Fruit fly (Drosophila melanogaster): Measurements from ENCODE around the gene Neto.
A peak's percentile ranks its signal among the peaks of the same experiment; 100 is the strongest.

The Neto gene

DNA sequence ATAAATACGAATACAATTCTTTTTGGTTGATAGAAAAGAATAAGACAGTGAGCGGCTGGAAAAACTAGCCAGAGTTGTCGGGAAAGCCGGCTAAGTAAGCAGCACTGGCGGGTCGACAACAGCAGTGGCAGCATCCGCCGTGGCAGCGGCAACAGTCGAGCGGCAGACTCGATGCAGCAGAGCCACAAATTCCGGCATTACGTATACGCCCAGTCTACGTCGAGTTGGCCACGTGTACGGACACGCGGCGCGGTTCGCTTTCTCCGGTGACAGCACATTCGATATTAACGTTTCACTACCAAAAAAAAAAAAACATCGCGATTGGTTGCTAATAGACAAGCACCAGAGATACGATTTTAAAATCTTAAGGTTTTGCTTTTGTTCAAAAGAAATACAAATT is at the start of gene Neto:
Gene Neto, plus strand, starts transcription at position 209 of the 400 bp plus-strand sequence.
- TF ChIP-seq CG17801 (GFP tag; optimal IDR thresholded peaks at IDR 0.05; ENCODE audit: partially characterized antibody), result no peak

DNA sequence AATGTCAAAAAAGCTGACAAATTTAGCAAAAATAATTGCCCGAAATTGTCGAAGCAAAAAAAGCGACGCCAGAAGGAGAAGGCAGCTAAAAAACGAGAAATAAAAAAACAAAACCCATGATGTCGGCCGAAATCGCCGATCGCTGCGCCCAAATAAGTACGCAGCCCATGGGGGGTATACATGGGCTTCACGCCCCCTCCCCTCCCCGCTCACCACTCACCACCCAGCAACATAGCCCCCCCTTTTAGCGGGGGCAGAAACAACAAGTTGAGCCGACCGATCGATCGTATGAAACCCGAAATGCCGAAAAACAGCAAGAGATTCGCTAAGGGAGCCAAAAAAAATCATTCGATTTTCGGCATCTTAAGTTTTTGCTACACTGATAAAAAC is 49.7 kb upstream of the Neto start:
- TF ChIP-seq CG17801 (GFP tag; optimal IDR thresholded peaks at IDR 0.05; ENCODE audit: partially characterized antibody), result peak; percentile 78

DNA sequence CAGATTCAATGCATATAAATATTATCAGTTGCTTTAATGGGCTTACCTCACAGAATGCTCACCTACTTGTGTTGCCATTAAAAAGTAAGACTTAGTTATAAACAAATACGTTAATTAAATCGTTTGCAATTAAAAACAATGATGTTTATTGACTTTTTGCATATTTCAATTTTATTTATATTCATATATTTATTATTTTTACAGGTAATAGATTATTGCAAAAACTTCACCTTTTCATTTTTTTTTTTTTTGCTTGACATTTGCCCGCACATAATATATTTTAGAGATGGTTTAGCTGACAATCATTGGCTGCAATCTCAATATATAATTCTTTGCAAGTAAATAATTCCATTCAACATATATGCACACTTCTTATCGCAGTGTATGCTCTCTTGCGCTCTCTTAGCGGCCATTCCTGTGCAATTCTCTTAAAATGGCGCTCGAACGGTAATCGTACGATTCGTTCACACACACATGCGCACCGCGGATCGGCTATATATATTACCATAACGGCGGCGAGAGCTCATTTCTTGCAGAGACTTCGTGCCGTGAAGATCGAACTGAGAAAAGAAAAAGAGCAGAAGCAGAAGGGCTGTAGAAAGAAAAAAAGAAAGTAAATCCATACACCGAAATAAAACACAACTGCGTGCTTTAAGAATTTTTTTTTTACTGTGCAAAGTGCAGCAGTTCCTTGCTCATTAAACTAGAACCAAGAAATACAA is 49.2 kb upstream of the Neto start, which contains the start of gene Bcat:
Gene Bcat, plus strand, starts transcription at position 522 of the 722 bp plus-strand sequence.
- peak; percentile 76 for TF ChIP-seq CG17801 (GFP tag; optimal IDR thresholded peaks at IDR 0.05; ENCODE audit: partially characterized antibody)

DNA sequence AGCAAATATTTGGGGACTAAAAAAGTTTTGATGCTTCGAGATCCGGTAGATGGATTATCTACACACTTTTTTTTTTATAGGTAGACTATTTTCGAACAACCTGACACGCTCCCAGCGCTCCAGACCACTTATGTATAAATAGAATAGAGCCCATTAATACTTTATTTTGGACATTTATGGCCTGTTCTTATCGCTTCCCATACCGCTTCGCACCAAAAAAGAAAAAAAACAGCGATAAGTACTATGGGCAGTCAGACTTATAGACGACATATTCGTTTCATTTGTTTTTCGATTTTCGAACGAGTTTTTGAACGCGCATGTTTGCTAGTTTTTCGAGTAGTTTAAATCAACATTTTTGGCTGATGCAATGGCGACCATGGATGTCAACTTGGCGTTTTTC is 48.1 kb upstream of the Neto start:
- no peak for TF ChIP-seq CG17801 (GFP tag; optimal IDR thresholded peaks at IDR 0.05; ENCODE audit: partially characterized antibody)

DNA sequence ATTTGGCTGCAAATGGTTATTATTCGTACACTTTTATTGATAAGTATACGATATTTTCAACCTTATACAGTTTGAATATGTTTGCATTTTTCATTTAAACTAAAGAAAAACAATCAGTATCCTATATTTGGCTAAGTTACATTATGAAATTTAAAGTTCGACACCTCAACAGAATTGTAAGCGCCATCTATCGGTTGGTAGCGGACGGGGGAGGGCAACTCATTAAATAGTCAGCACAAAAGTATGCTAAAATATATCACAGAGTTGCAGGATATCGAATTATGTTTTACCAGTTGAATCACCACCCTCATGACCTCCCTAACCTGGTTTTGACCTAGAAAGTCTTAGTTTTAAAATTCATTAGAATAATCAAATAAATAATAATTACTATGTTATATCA is 44.5 kb upstream of the Neto start:
- peak; percentile 18 for TF ChIP-seq CG17801 (GFP tag; optimal IDR thresholded peaks at IDR 0.05; ENCODE audit: partially characterized antibody)

DNA sequence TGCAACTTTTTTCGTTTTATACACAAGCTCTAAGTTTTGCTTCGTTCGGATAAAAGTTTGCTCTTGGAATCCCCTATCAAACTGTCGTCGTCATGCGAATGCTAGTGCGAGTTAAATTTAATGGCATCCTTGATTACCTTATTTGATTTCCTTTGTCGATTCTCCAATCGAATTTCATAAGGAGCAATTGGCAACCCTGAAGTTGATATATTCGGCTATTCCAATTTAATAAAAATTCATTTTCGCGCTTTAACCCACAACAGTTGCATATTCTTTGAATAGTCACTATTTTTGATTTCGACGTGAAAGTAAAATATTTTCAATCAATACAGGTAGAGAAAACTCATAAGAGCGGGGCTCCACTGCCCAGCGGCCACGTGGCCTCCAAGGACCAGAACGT is 42.9 kb upstream of the Neto start, which contains the start of gene CG12725:
Gene CG12725, minus strand, starts transcription at position 101 of the 400 bp plus-strand sequence.
- TF ChIP-seq CG17801 (GFP tag; optimal IDR thresholded peaks at IDR 0.05; ENCODE audit: partially characterized antibody), result no peak

DNA sequence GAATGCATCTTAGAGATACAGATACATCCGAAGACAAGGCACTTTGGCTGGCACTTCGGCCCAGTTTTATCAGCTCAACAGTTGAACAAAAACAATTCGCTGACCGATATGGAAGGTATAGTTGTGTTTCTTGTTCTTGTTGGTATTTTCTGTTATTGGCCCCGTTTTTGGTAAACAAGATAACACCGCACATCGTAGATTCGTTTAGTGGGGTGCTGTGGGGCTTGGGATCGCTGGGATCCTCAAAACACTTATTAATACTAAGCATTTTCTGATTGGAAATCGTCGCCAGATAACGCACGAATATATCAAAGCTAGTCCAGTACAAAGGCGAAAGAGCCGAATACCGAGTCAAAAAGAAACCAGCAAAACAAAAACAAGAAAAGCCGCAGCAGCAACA is 42.1 kb upstream of the Neto start:
- no peak for TF ChIP-seq CG17801 (GFP tag; optimal IDR thresholded peaks at IDR 0.05; ENCODE audit: partially characterized antibody)

DNA sequence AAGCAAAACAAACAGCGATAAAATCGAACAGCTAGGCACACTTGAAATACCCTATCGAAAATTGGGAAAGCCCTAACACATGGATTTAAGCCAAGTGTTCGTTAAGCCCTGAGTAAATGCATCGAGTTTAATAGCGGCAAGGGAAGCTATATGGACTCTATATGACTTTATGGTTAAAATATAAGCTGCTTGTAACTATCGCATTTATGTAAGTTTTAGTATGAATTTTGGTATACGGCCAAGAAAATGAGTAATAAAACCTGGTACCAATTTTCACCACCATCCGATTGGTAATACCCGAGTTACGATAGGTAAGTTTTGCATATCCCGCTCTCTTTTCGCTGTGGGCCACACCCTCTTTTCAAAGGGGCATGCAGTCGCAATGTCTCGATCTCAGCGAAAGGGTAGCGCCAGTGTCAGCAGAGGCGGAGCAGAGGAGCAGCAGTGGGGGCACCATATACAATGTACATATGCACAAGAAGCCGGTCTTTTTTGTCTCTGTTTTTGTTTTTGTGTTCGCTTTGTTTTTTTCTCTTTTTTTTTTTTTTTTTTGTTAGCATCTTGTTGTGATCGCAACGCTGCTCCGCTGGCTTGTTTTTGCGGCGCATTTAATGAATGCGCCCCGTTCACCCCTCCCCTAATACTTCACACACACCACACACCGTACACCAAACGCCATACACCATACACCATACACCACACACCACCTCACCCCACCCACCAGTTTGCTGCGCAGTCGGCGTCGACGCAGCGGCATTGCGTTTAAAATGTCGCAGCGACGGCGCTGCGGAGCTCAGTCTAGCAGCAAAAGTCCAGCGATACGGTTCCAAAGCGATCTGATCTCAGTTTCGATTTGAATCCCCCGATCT is 41.5 kb upstream of the Neto start, which contains the start of gene GstT4:
Gene GstT4, plus strand, starts transcription at position 788 of the 869 bp plus-strand sequence.
- peak; percentile 27 for TF ChIP-seq CG17801 (GFP tag; optimal IDR thresholded peaks at IDR 0.05; ENCODE audit: partially characterized antibody)

DNA sequence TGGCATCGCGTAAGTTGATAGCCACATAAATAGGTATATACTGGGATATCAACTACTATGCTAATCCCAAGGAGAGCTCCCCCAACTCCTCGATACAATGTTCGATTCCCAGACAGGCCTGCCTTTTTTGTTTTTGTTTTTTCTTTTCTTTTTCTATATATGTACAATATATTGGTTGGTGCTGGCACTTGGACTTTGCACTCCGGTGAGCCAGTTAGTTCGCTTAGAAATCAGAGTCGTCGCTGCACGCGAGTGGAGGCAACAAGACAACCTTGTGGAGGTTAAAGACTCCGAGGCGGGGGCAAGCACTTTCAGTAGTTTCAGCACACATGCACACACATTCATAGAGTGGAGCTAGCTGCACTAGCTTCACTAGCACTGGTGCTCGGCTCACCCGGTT is 39.4 kb upstream of the Neto start:
- TF ChIP-seq CG17801 (GFP tag; optimal IDR thresholded peaks at IDR 0.05; ENCODE audit: partially characterized antibody), result no peak

DNA sequence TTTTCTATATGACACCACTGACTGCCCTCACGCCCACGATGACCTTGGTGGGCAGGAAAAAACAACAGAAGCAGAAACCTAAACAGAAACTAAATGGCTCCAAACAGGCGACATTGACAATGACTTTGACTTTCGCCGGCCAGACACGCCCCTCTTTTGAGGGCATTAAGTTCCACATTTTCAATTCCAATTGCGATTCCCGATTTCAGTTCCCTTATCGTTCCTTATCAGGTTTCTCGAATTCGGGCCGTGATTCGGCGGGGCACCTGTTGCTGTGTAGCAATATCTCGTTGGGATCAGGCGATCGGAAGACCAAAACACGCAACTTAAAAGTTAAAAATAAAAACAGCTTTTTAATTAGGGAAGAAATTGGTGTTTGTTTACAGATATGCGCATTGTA is 38.0 kb upstream of the Neto start:
- TF ChIP-seq CG17801 (GFP tag; optimal IDR thresholded peaks at IDR 0.05; ENCODE audit: partially characterized antibody), result no peak

DNA sequence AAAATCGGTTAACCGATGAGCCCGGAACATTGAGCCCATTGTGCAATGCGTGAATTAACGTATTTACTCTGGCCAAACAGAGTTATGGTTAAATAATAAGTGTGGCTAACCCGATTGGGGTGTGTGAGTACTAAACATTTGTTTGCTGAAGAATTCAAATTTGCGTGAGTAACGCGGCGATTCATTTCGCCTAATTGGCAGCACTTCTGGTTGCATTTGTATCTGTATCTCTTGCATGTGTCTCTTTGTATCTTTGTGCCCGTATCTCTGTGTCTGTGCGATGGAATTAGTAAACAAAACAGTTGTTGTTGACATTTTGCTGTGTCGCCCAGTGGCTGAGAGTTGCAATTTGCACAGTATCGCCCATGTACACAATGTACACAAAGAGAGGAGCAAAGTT is 34.8 kb upstream of the Neto start:
- TF ChIP-seq CG17801 (GFP tag; optimal IDR thresholded peaks at IDR 0.05; ENCODE audit: partially characterized antibody), result no peak

DNA sequence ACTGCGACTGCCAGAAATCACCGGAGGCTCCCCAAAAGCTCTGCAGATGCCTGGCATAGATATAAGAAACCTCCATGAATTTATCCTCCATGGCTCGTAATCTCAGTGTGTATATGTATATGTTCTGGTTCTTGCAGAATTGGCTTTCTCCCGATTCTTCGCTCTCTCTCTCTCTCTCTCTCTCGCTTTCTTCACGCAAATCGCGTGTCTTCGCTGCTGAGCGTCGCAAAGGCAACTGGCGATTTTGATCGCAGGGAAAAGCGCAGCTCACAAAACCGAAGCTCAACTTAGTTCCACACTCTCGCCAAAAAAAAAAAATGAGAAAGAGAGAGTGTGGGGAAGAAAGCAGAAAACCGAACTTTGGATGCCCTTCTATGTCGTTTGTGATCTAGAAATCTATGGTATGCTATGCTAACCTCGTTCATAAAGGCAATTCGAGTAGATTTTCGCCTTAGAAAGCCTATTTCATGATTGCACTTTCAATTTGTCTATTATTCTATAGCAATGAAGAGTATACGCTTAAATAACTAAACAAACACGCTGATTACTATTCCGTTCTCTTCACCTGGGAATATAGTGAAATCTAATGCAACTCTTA is 34.2 kb upstream of the Neto start:
- TF ChIP-seq CG17801 (GFP tag; optimal IDR thresholded peaks at IDR 0.05; ENCODE audit: partially characterized antibody), result no peak

DNA sequence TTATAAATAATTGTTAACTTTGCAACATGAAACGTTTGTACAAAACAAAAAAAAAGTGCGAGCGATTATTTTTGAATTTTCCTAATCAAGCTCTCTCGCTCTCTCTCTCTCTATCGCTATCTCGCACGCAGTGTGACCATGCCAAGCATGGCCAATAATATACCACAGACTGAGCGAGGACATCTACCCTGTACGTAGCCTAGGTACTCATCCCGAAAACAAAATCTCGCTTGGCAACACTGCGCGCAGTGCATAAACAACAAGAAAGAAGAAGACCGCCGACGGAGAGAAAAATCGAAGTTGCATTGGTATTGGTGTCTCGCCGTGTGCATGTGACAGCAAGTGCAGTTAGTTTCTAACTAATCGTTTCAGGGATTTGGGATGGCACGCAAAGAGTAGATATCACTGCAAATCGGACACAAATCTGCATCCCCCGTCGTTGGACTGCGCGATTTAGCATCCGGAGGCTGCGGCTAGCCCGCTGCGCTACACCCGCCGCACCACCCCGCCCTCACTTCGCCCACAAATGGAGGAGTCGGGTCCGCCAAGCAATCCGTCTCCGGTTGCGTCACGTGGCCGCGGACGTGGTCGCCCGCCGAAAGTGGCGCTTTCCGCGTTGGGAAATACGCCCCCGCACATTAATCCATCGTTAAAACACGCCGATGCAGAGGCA is 32.6 kb upstream of the Neto start, which contains the start of the genes CG1998 and Set2:
Gene CG1998, minus strand, starts transcription at position 134 of the 673 bp plus-strand sequence.
Gene Set2, plus strand, starts transcription at position 302 of the 673 bp plus-strand sequence.
- no peak for TF ChIP-seq CG17801 (GFP tag; optimal IDR thresholded peaks at IDR 0.05; ENCODE audit: partially characterized antibody)

DNA sequence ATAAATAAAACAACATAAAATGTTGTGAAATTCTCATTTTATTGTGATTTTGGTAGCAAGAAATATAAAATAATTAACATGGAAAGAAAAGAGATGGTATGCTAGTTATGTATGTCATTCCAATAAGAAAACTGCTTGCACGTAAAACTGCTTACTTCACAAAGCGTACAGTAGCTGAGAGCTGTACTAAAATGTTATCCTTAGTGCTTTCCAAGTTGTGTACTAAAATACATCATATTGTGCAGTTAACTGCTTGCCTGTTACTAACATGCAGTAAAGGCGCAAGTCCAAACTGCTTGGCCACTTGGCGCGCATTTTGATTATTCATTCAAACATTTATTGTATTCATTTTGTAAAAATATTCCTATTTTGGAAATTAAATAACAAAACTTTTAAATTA is 24.6 kb upstream of the Neto start:
- no peak for TF ChIP-seq CG17801 (GFP tag; optimal IDR thresholded peaks at IDR 0.05; ENCODE audit: partially characterized antibody)

DNA sequence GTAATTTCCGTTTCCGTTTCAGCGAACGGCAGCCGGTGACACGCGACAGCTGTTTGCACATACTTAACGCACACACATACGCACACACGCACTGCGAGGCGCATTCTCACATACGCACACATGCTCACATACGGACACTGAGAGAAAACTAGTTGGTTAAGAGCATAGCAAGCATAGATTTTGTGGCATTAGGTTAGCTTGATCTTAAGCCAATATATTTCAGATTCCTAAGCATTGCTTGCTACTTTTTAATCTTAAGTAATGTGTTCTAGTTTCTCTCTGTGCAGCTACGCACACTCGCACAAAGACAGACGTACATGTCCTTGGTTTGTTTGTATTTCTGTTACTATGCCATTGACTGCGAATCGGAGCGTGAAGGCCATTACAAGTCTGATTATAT is 11.6 kb upstream of the Neto start:
- TF ChIP-seq CG17801 (GFP tag; optimal IDR thresholded peaks at IDR 0.05; ENCODE audit: partially characterized antibody), result no peak
